Worm (Caenorhabditis elegans) whole organism, L3 larva: ENCODE measurements around the gene srv-25.
A peak's percentile ranks its signal among the peaks of the same experiment; 100 is the strongest.

Experiments
- R02D3.7 ChIP-seq: fragments of 150-350 bp; optimal IDR thresholded peaks from 2 replicates; lab custom pipeline; 2014; ENCODE audit warnings: missing biosample characterization, missing genetic modification characterization
- aly-2 ChIP-seq: fragments of 150-350 bp; optimal IDR thresholded peaks from 2 replicates; lab custom pipeline; 2014; ENCODE audit warnings: missing biosample characterization, missing genetic modification characterization
- ama-1 ChIP-seq: fragments of 150-350 bp; optimal IDR thresholded peaks from 2 replicates; lab custom pipeline; 2018
- ceh-16 ChIP-seq: sonication (generic microtip); optimal IDR thresholded peaks from 2 replicates; lab custom pipeline; 2017; ENCODE audit warnings: missing biosample characterization, missing genetic modification characterization
- ceh-28 ChIP-seq: fragments of 150-350 bp; optimal IDR thresholded peaks from 2 replicates; lab custom pipeline; 2014; ENCODE audit warnings: missing biosample characterization, missing genetic modification reagents, missing genetic modification characterization
- ceh-9 ChIP-seq: sonication (generic microtip); optimal IDR thresholded peaks from 2 replicates; lab custom pipeline; 2018; ENCODE audit warnings: missing biosample characterization, missing genetic modification characterization
- daf-12 ChIP-seq: fragments of 150-350 bp; optimal IDR thresholded peaks from 2 replicates; lab custom pipeline; 2014; ENCODE audit warnings: missing biosample characterization, missing genetic modification reagents, missing genetic modification characterization
- egl-27 ChIP-seq: sonication (generic microtip); optimal IDR thresholded peaks from 4 replicates; lab custom pipeline; 2017; ENCODE audit warnings: missing biosample characterization, missing genetic modification reagents, missing genetic modification characterization
- egl-5 ChIP-seq: fragments of 150-350 bp; optimal IDR thresholded peaks from 2 replicates; lab custom pipeline; 2017; ENCODE audit warnings: missing biosample characterization, missing genetic modification reagents, missing genetic modification characterization, inconsistent platforms
- elt-1 ChIP-seq: fragments of 150-350 bp; optimal IDR thresholded peaks from 2 replicates; lab custom pipeline; 2014; ENCODE audit warnings: missing biosample characterization, missing genetic modification characterization
- elt-2 ChIP-seq: sonication (generic microtip); optimal IDR thresholded peaks from 2 replicates; lab custom pipeline; 2016; ENCODE audit warnings: missing genetic modification reagents, mild to moderate bottlenecking, missing genetic modification characterization, missing compliant biosample characterization
- elt-3 ChIP-seq, 3 experiments: fragments of 150-350 bp in 1 of 3; sonication (generic microtip) in 2 of 3; optimal IDR thresholded peaks; 2 replicates in 2 of 3; 4 replicates in 1 of 3; lab custom pipeline; 2014 to 2017; ENCODE audit warnings: missing biosample characterization in 3 of 3, missing genetic modification characterization in 3 of 3
- eor-1 ChIP-seq, 2 experiments: fragments of 150-350 bp; optimal IDR thresholded peaks; 2 replicates each; lab custom pipeline; 2014 to 2018; ENCODE audit warnings: missing biosample characterization in 2 of 2, missing genetic modification characterization in 2 of 2
- fkh-10 ChIP-seq: sonication (generic microtip); optimal IDR thresholded peaks from 2 replicates; lab custom pipeline; 2017; ENCODE audit warnings: missing biosample characterization, missing genetic modification reagents, missing genetic modification characterization
- fkh-2 ChIP-seq: fragments of 150-350 bp; optimal IDR thresholded peaks from 2 replicates; lab custom pipeline; 2014; ENCODE audit warnings: missing biosample characterization, missing genetic modification reagents, missing genetic modification characterization
- fos-1 ChIP-seq: fragments of 150-350 bp; optimal IDR thresholded peaks from 2 replicates; lab custom pipeline; 2014; ENCODE audit warnings: missing biosample characterization, missing genetic modification characterization
- hmg-11 ChIP-seq: sonication (generic microtip); optimal IDR thresholded peaks from 2 replicates; lab custom pipeline; 2016; ENCODE audit warnings: missing genetic modification characterization, missing compliant biosample characterization
- jun-1 ChIP-seq: fragments of 150-350 bp; optimal IDR thresholded peaks from 2 replicates; lab custom pipeline; 2014; ENCODE audit warnings: missing biosample characterization, missing genetic modification reagents, missing genetic modification characterization
- lin-15B ChIP-seq: fragments of 150-350 bp; optimal IDR thresholded peaks from 2 replicates; lab custom pipeline; 2014; ENCODE audit warnings: missing biosample characterization, missing genetic modification characterization
- lin-39 ChIP-seq: fragments of 150-350 bp; optimal IDR thresholded peaks from 2 replicates; lab custom pipeline; 2018; ENCODE audit warnings: missing biosample characterization, missing genetic modification reagents, missing genetic modification characterization
- lsy-12 ChIP-seq: sonication (generic microtip); optimal IDR thresholded peaks from 2 replicates; lab custom pipeline; 2016; ENCODE audit warnings: mild to moderate bottlenecking, missing genetic modification characterization, missing compliant biosample characterization
- mdl-1 ChIP-seq: fragments of 150-350 bp; optimal IDR thresholded peaks from 2 replicates; lab custom pipeline; 2014; ENCODE audit warnings: missing biosample characterization, missing genetic modification characterization
- mml-1 ChIP-seq: fragments of 150-350 bp; sonication (generic microtip); optimal IDR thresholded peaks from 3 replicates; lab custom pipeline; 2014; ENCODE audit warnings: missing biosample characterization, missing genetic modification characterization
- nfya-1 ChIP-seq: sonication (generic microtip); optimal IDR thresholded peaks from 2 replicates; lab custom pipeline; 2017; ENCODE audit warnings: missing genetic modification characterization, mild to moderate bottlenecking, missing compliant biosample characterization, antibody characterized with exemption, moderate library complexity; ENCODE audit not compliant: insufficient read depth
- nhr-11 ChIP-seq: fragments of 150-350 bp; optimal IDR thresholded peaks from 2 replicates; lab custom pipeline; 2014; ENCODE audit warnings: missing biosample characterization, missing genetic modification characterization
- nhr-23 ChIP-seq: fragments of 150-350 bp; optimal IDR thresholded peaks from 2 replicates; lab custom pipeline; 2014; ENCODE audit warnings: missing biosample characterization, missing genetic modification reagents, missing genetic modification characterization
- nhr-237 ChIP-seq: fragments of 150-350 bp; optimal IDR thresholded peaks from 2 replicates; lab custom pipeline; 2014; ENCODE audit warnings: missing biosample characterization, missing genetic modification characterization
- nhr-25 ChIP-seq: sonication (generic microtip); optimal IDR thresholded peaks from 2 replicates; lab custom pipeline; 2017; ENCODE audit warnings: missing biosample characterization, missing genetic modification characterization
- nhr-28 ChIP-seq: fragments of 150-350 bp; optimal IDR thresholded peaks from 2 replicates; lab custom pipeline; 2014; ENCODE audit warnings: missing biosample characterization, missing genetic modification characterization
- nhr-43 ChIP-seq: sonication (generic microtip); optimal IDR thresholded peaks from 2 replicates; lab custom pipeline; 2016; ENCODE audit warnings: mild to moderate bottlenecking, missing genetic modification characterization, missing compliant biosample characterization; ENCODE audit not compliant: poor library complexity, severe bottlenecking
- nhr-76 ChIP-seq: fragments of 150-350 bp; sonication (generic microtip); optimal IDR thresholded peaks from 5 replicates; lab custom pipeline; 2014; ENCODE audit warnings: missing biosample characterization, missing genetic modification characterization
- nhr-77 ChIP-seq: fragments of 150-350 bp; optimal IDR thresholded peaks from 2 replicates; lab custom pipeline; 2014; ENCODE audit warnings: missing biosample characterization, missing genetic modification characterization
- pha-4 ChIP-seq: fragments of 150-350 bp; optimal IDR thresholded peaks from 2 replicates; lab custom pipeline; 2014; ENCODE audit warnings: missing biosample characterization, missing genetic modification reagents, missing genetic modification characterization
- pqm-1 ChIP-seq: fragments of 150-350 bp; optimal IDR thresholded peaks from 2 replicates; lab custom pipeline; 2017; ENCODE audit warnings: missing biosample characterization, missing genetic modification characterization, inconsistent platforms
- sea-2 ChIP-seq: fragments of 150-350 bp; sonication (generic microtip); optimal IDR thresholded peaks from 4 replicates; lab custom pipeline; 2014; ENCODE audit warnings: missing biosample characterization, missing genetic modification reagents, missing genetic modification characterization
- skn-1 ChIP-seq: fragments of 150-350 bp; optimal IDR thresholded peaks from 2 replicates; lab custom pipeline; 2014; ENCODE audit warnings: missing biosample characterization, missing genetic modification characterization
- snpc-4 ChIP-seq: fragments of 150-350 bp; optimal IDR thresholded peaks from 2 replicates; lab custom pipeline; 2014; ENCODE audit warnings: missing biosample characterization, missing genetic modification characterization
- tbx-2 ChIP-seq: sonication (generic microtip); optimal IDR thresholded peaks from 2 replicates; lab custom pipeline; 2016; ENCODE audit warnings: mild to moderate bottlenecking, missing genetic modification characterization, missing compliant biosample characterization
- unc-39 ChIP-seq: sonication (generic microtip); optimal IDR thresholded peaks from 4 replicates; lab custom pipeline; 2017; ENCODE audit warnings: missing biosample characterization, missing genetic modification characterization
- unc-62 ChIP-seq: fragments of 150-350 bp; sonication (generic microtip); optimal IDR thresholded peaks from 4 replicates; lab custom pipeline; 2014; ENCODE audit warnings: missing biosample characterization, missing genetic modification reagents, missing genetic modification characterization
- zag-1 ChIP-seq: fragments of 150-350 bp; optimal IDR thresholded peaks from 2 replicates; lab custom pipeline; 2014; ENCODE audit warnings: missing biosample characterization, missing genetic modification characterization
- ztf-11 ChIP-seq: fragments of 150-350 bp; optimal IDR thresholded peaks from 2 replicates; lab custom pipeline; 2014; ENCODE audit warnings: missing biosample characterization, missing genetic modification characterization
- ztf-4 ChIP-seq: fragments of 150-350 bp; optimal IDR thresholded peaks from 2 replicates; lab custom pipeline; 2014; ENCODE audit warnings: missing biosample characterization, missing genetic modification characterization

Gene srv-25

DNA sequence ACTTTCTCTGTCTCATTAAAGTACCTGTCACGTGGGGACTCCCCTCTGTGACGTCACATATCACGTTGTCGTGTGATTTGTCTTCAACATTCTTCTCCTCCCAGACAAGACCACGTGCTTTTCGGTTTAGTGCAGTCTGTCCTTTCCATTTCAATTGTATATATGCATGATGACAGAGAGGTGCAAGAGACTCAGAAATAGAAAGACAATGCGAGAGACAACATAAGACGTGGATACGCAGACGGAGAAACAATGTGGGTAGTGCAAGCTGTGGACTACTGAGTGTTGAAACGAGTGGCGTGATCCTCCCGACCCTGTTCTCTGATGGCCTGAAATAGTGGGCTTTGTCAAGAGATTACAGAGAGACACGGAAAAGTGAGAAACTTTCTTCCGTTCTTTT lies 33.2 kb upstream of the srv-25 start:
- peak; percentile 84 for TF ChIP-seq unc-62 (GFP tag; lab: Kevin White, UChicago)
- no peak for TF ChIP-seq nhr-77 (tag; lab: Kevin White, UChicago)
- TF ChIP-seq ceh-9 (tag; lab: Kevin White, UChicago), result no peak
- peak; percentile 83 for TF ChIP-seq ztf-4 (tag; lab: Kevin White, UChicago)
- TF ChIP-seq ztf-11, result no peak
- TF ChIP-seq elt-3 (tag; optimal IDR thresholded peaks at IDR 0.05; lab: Kevin White, UChicago), result peak in 1 of 3 experiments; percentile 34
- no peak for TF ChIP-seq daf-12 (tag; lab: Kevin White, UChicago)
- peak; percentile 93 for TF ChIP-seq lsy-12 (tag; lab: Kevin White, UChicago)
- peak; percentile 86 for TF ChIP-seq hmg-11 (tag; lab: Kevin White, UChicago)
- peak; percentile 71 for TF ChIP-seq ceh-28 (tag; lab: Kevin White, UChicago)
- peak; percentile 68 for TF ChIP-seq nhr-11 (tag; lab: Kevin White, UChicago)
- peak; percentile 69 for TF ChIP-seq elt-1
- peak; percentile 34 for TF ChIP-seq mml-1 (tag; lab: Kevin White, UChicago)
- TF ChIP-seq tbx-2, result peak; percentile 92
- no peak for TF ChIP-seq zag-1 (tag; lab: Kevin White, UChicago)
- TF ChIP-seq fkh-2, result no peak
- TF ChIP-seq snpc-4 (tag; lab: Kevin White, UChicago), result peak; percentile 62
- TF ChIP-seq fos-1 (tag; lab: Kevin White, UChicago), result peak; percentile 41
- peak; percentile 96 for TF ChIP-seq nhr-43 (tag; lab: Kevin White, UChicago)
- peak; percentile 99 for TF ChIP-seq nhr-25 (tag; lab: Kevin White, UChicago)
- TF ChIP-seq R02D3.7 (tag; lab: Kevin White, UChicago), result peak; percentile 81
- TF ChIP-seq nhr-23 (tag; lab: Kevin White, UChicago), result peak; percentile 98
- peak; percentile 14 for TF ChIP-seq egl-27 (tag; lab: Kevin White, UChicago)
- TF ChIP-seq elt-2, result peak; percentile 94
- peak; percentile 94 for TF ChIP-seq pqm-1 (tag; lab: Kevin White, UChicago)
- peak; percentile 94 for TF ChIP-seq nfya-1 (tag; lab: Kevin White, UChicago)
- TF ChIP-seq lin-39 (tag; lab: Kevin White, UChicago), result peak; percentile 49
- TF ChIP-seq aly-2 (tag; lab: Kevin White, UChicago), result no peak
- peak; percentile 61 for TF ChIP-seq ama-1 (lab: Kevin White, UChicago)
- TF ChIP-seq unc-39, result no peak
- TF ChIP-seq skn-1 (tag; lab: Kevin White, UChicago), result peak; percentile 95
- TF ChIP-seq mdl-1 (tag; lab: Kevin White, UChicago), result peak; percentile 98
- TF ChIP-seq sea-2 (GFP tag; lab: Kevin White, UChicago), result peak; percentile 23
- peak; percentile 12 to 57 for TF ChIP-seq eor-1 (tag; optimal IDR thresholded peaks at IDR 0.05; lab: Kevin White, UChicago)
- peak; percentile 85 for TF ChIP-seq egl-5
- TF ChIP-seq jun-1 (tag; lab: Kevin White, UChicago), result peak; percentile 95
- TF ChIP-seq lin-15B (tag; lab: Kevin White, UChicago), result peak; percentile 56
- TF ChIP-seq pha-4 (tag; lab: Kevin White, UChicago), result peak; percentile 96
- no peak for TF ChIP-seq nhr-237

DNA sequence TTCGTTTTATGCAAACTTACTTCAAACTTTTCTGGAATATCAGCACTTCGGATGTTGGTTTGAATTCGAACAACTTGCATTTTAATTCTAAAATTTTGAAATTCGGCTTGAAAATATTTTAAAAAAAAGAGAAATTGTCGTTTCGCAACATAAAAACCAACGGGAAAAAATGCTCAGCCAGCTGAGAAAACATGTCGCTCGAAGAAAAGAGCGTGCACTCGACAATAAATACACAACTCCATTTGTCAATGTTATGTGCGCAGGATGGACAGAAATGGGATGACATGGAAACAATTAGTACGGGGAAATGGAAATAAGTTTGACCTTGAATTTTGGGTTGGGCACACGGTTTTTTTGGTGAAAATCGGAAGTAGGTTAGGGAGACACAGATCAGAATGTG lies 32.4 kb upstream of the srv-25 start, which contains the start of gene mif-4:
Gene mif-4, minus strand, starts transcription at position 87 of the 400 bp plus-strand sequence.
- TF ChIP-seq ztf-4 (tag; lab: Kevin White, UChicago) (no peak), pha-4 (tag; lab: Kevin White, UChicago) (peak; percentile 65)

DNA sequence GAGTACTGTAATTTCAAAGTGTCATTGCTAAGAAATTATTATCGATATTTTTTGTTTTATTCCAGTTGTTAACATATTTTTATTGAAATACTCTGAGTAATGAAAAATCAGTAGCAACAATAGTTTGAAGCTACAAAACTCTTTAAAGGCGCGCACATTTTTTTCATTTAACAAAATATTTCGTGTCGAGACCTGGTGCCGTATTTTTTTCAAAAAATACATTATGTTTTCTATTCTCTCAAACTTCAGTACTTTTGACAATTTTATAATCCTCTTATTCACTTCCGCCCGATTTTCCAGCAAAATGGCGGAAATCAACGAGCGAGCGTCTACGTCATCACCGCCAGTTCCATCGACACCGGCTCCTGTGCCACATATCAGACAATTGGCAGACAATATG lies 30.4 kb upstream of the srv-25 start, which contains the start of gene blos-2:
Gene blos-2, plus strand, starts transcription at position 301 of the 400 bp plus-strand sequence.
- TF ChIP-seq fos-1 (tag; lab: Kevin White, UChicago), result no peak
- no peak for TF ChIP-seq aly-2 (tag; lab: Kevin White, UChicago)
- no peak for TF ChIP-seq ztf-11
- TF ChIP-seq nhr-28, result no peak
- TF ChIP-seq skn-1 (tag; lab: Kevin White, UChicago), result no peak
- TF ChIP-seq ceh-16 (tag; lab: Kevin White, UChicago), result no peak
- no peak for TF ChIP-seq sea-2 (GFP tag; lab: Kevin White, UChicago)
- TF ChIP-seq egl-5, result no peak
- TF ChIP-seq tbx-2, result no peak
- TF ChIP-seq nhr-25 (tag; lab: Kevin White, UChicago), result no peak
- no peak for TF ChIP-seq mdl-1 (tag; lab: Kevin White, UChicago)
- no peak for TF ChIP-seq fkh-10 (GFP tag; lab: Kevin White, UChicago)
- TF ChIP-seq nhr-76 (tag; lab: Kevin White, UChicago), result no peak
